Worm (Caenorhabditis elegans) whole organism, L3 larva: ENCODE results near the gene F37A4.5.

Source experiments
- aly-2 ChIP-seq: fragments of 150-350 bp; optimal IDR thresholded peaks from 2 replicates; lab custom pipeline; 2014; ENCODE audit warnings: missing biosample characterization, missing genetic modification characterization
- ama-1 ChIP-seq: fragments of 150-350 bp; optimal IDR thresholded peaks from 2 replicates; lab custom pipeline; 2018
- ceh-16 ChIP-seq: sonication (generic microtip); optimal IDR thresholded peaks from 2 replicates; lab custom pipeline; 2017; ENCODE audit warnings: missing biosample characterization, missing genetic modification characterization
- ceh-82 ChIP-seq: fragments of 150-350 bp; optimal IDR thresholded peaks from 2 replicates; lab custom pipeline; 2014; ENCODE audit warnings: missing biosample characterization, missing genetic modification characterization
- ceh-9 ChIP-seq: sonication (generic microtip); optimal IDR thresholded peaks from 2 replicates; lab custom pipeline; 2018; ENCODE audit warnings: missing biosample characterization, missing genetic modification characterization
- elt-2 ChIP-seq: sonication (generic microtip); optimal IDR thresholded peaks from 2 replicates; lab custom pipeline; 2016; ENCODE audit warnings: missing genetic modification reagents, mild to moderate bottlenecking, missing genetic modification characterization, missing compliant biosample characterization
- lsy-12 ChIP-seq: sonication (generic microtip); optimal IDR thresholded peaks from 2 replicates; lab custom pipeline; 2016; ENCODE audit warnings: mild to moderate bottlenecking, missing genetic modification characterization, missing compliant biosample characterization
- nfya-1 ChIP-seq: sonication (generic microtip); optimal IDR thresholded peaks from 2 replicates; lab custom pipeline; 2017; ENCODE audit warnings: missing genetic modification characterization, mild to moderate bottlenecking, missing compliant biosample characterization, antibody characterized with exemption, moderate library complexity; ENCODE audit not compliant: insufficient read depth
- nhr-11 ChIP-seq: fragments of 150-350 bp; optimal IDR thresholded peaks from 2 replicates; lab custom pipeline; 2014; ENCODE audit warnings: missing biosample characterization, missing genetic modification characterization
- nhr-237 ChIP-seq: fragments of 150-350 bp; optimal IDR thresholded peaks from 2 replicates; lab custom pipeline; 2014; ENCODE audit warnings: missing biosample characterization, missing genetic modification characterization
- nhr-67 ChIP-seq: fragments of 150-350 bp; optimal IDR thresholded peaks from 2 replicates; lab custom pipeline; 2014; ENCODE audit warnings: missing biosample characterization, missing genetic modification characterization
- nhr-76 ChIP-seq: fragments of 150-350 bp; sonication (generic microtip); optimal IDR thresholded peaks from 5 replicates; lab custom pipeline; 2014; ENCODE audit warnings: missing biosample characterization, missing genetic modification characterization
- skn-1 ChIP-seq: fragments of 150-350 bp; optimal IDR thresholded peaks from 2 replicates; lab custom pipeline; 2014; ENCODE audit warnings: missing biosample characterization, missing genetic modification characterization
- unc-39 ChIP-seq: sonication (generic microtip); optimal IDR thresholded peaks from 4 replicates; lab custom pipeline; 2017; ENCODE audit warnings: missing biosample characterization, missing genetic modification characterization

- TF ChIP-seq skn-1 (tag; lab: Kevin White, UChicago) = no peak
- TF ChIP-seq unc-39 (tag; lab: Kevin White, UChicago) = no peak
- TF ChIP-seq nhr-76 (tag; lab: Kevin White, UChicago) = no peak
- TF ChIP-seq nfya-1 (tag; lab: Kevin White, UChicago) = no peak
- no peak for TF ChIP-seq ceh-16 (tag; lab: Kevin White, UChicago)
- TF ChIP-seq nhr-11 (tag; lab: Kevin White, UChicago) = no peak
- no peak for TF ChIP-seq ama-1 (lab: Kevin White, UChicago)
- no peak for TF ChIP-seq nhr-67 (tag; lab: Kevin White, UChicago)
- no peak for TF ChIP-seq lsy-12
- no peak for TF ChIP-seq ceh-9
- TF ChIP-seq elt-2 (tag; lab: Kevin White, UChicago) = no peak
- no peak for TF ChIP-seq aly-2 (tag; lab: Kevin White, UChicago)
- no peak for TF ChIP-seq ceh-82
- no peak for TF ChIP-seq nhr-237 (tag; lab: Kevin White, UChicago)
Measured at ce11 chrIII:6730185-6730850, 18.6 kb downstream of the F37A4.5 start, which contains the start of the genes Y102E9.5 and odr-4.
